Fruit fly (Drosophila melanogaster): ENCODE results near the gene bru2.

bru2 gene

dm6 chr2L:12433712-12434534, 89.9 kb downstream of the bru2 start, which contains the start of gene eRF3 (continued):
- TF ChIP-seq bbx (GFP tag; IDR thresholded peaks at IDR 0.05; ENCODE audit: partially characterized antibody) (no peak; the same call in 1 of the 2 replicates), Poxn (GFP tag; IDR thresholded peaks at IDR 0.05) (no peak), CG12391 (tag; optimal IDR thresholded peaks at IDR 0.05) (peak; percentile 91), CG5245 (GFP tag; optimal IDR thresholded peaks at IDR 0.05) (peak; percentile 9), nau (GFP tag; optimal IDR thresholded peaks at IDR 0.05) (no peak), bigmax (GFP tag; optimal IDR thresholded peaks at IDR 0.05) (peak; percentile 91), CG16815 (GFP tag; optimal IDR thresholded peaks at IDR 0.05) (peak; percentile 77), CG10959 (GFP tag; IDR thresholded peaks at IDR 0.05) (peak; percentile 25; the same call in 1 of the 2 replicates), tgo (GFP tag; IDR thresholded peaks at IDR 0.05) (peak; percentile 85), CG7556 (GFP tag; optimal IDR thresholded peaks at IDR 0.05) (peak; percentile 83), Tbp (GFP tag; optimal IDR thresholded peaks at IDR 0.05) (no peak), CG11085 (GFP tag; IDR thresholded peaks at IDR 0.05) (peak; percentile 66; the same call in 1 of the 2 replicates), CG16779 (GFP tag; IDR thresholded peaks at IDR 0.05) (0 out of 2 replicates have a peak, but pooled peaks have one; percentile 16), CG42726 (GFP tag; IDR thresholded peaks at IDR 0.05; ENCODE audit: partially characterized antibody) (no peak), CG6175 (GFP tag; IDR thresholded peaks at IDR 0.05) (no peak; the same call in 2 of the 3 replicates), CG4707 (GFP tag; optimal IDR thresholded peaks at IDR 0.05) (no peak), Neu2 (GFP tag; optimal IDR thresholded peaks at IDR 0.05; ENCODE audit: borderline replicate concordance) (no peak), Dp (GFP tag; optimal IDR thresholded peaks at IDR 0.05) (no peak), CG8944 (GFP tag; optimal IDR thresholded peaks at IDR 0.05) (no peak), org-1 (GFP tag; optimal IDR thresholded peaks at IDR 0.05) (no peak), CG8089 (GFP tag; optimal IDR thresholded peaks at IDR 0.05) (no peak), CG3163 (GFP tag; optimal IDR thresholded peaks at IDR 0.05) (no peak), CG9609 (GFP tag; optimal IDR thresholded peaks at IDR 0.05) (no peak), caup (GFP tag; optimal IDR thresholded peaks at IDR 0.05; ENCODE audit: severe bottlenecking) (peak; percentile 48), HmgD (GFP tag; optimal IDR thresholded peaks at IDR 0.05) (no peak), HmgZ (tag; optimal IDR thresholded peaks at IDR 0.05) (peak; percentile 6), slou (GFP tag; optimal IDR thresholded peaks at IDR 0.05) (peak; percentile 50), HLH54F (GFP tag; optimal IDR thresholded peaks at IDR 0.05) (no peak), CG15269 (tag; optimal IDR thresholded peaks at IDR 0.05) (peak; percentile 87), CG9437 (GFP tag; optimal IDR thresholded peaks at IDR 0.05) (peak; percentile 78), chn (GFP tag; optimal IDR thresholded peaks at IDR 0.05) (no peak), slbo (GFP tag; IDR thresholded peaks at IDR 0.05) (peak; percentile 87), dysf (GFP tag; IDR thresholded peaks at IDR 0.05) (peak; percentile 86; the same call in 2 of the 3 replicates), wek (GFP tag; optimal IDR thresholded peaks at IDR 0.05) (peak; percentile 31), bowl (GFP tag; IDR thresholded peaks at IDR 0.05) (no peak), Taf1 (GFP tag; IDR thresholded peaks at IDR 0.05) (peak; percentile 59; the same call in 1 of the 2 replicates), CG31388 (GFP tag; optimal IDR thresholded peaks at IDR 0.05) (peak; percentile 18), CrebB (tag; optimal IDR thresholded peaks at IDR 0.05) (no peak), BtbVII (GFP tag; optimal IDR thresholded peaks at IDR 0.05) (peak; percentile 47), Side (GFP tag; optimal IDR thresholded peaks at IDR 0.05) (no peak), CG7745 (tag; optimal IDR thresholded peaks at IDR 0.05) (no peak), nerfin-2 (GFP tag; IDR thresholded peaks at IDR 0.05; ENCODE audit: partially characterized antibody) (peak; percentile 13), CG14667 (GFP tag; IDR thresholded peaks at IDR 0.05) (peak; percentile 73), peb (GFP tag; IDR thresholded peaks at IDR 0.05) (no peak), CG6854 (GFP tag; optimal IDR thresholded peaks at IDR 0.05) (no peak), CG2120 (GFP tag; optimal IDR thresholded peaks at IDR 0.05) (peak; percentile 58), NC2β (GFP tag; optimal IDR thresholded peaks at IDR 0.05) (no peak), slp2 (GFP tag; optimal IDR thresholded peaks at IDR 0.05) (no peak), NK7.1 (GFP tag; optimal IDR thresholded peaks at IDR 0.05) (no peak)

Measured in whole organism, embryonic.